In the genomic region with DNA sequence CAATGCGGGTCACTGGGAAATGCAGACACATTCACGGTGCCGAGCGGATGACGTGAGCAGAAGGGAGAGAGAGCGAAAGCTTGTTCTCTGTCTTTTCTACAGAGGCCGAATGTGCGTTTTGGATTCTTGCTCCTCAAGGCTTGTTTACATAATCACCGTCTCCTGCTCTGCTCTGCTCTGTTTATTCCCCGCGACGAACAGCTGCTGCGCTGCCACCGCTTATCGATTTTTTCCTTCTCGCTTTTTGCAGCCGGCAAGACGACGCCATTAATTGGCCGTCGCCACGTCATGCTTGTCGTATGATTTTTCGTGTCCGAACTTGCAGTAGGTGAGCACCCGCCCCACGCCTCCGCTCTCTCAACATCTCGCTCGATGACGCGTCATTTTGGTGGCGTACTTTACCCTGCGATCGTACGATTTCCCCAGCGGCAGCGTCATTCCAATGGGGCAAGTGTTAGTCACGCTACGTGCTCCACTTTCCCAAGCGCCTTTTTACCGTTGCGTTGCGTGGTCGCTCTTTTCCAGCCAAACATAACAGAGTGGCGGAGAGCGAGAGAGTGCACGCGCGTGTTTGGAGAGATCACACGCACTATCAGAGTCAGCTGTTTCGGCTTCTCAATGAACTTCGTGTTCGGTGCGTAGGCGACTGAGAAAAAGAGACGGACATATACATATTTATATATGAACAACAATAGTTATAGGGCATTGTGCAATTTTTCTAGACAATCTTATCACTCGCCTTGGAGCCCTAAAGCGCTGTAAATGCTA, we compare ENCODE assay signal across 6 fruit fly cellular contexts.
TF ChIP-seq lines count a peak whose summit lies in the region.

No protein-coding gene starts in this region.

- peak; percentile 29 for TF ChIP-seq CTCF in whole organism, embryonic (GFP tag; optimal IDR thresholded peaks at IDR 0.05; lab: Kevin White, UChicago)

TF ChIP-seq in whole organism, 6 proteins besides CTCF, POLR2A, EP300 and RAD21:
- no peak for TF ChIP-seq psq (optimal IDR thresholded peaks at IDR 0.05; lab: Kevin White, UChicago)
- no peak for TF ChIP-seq EcR (GFP tag; optimal IDR thresholded peaks at IDR 0.05; lab: Kevin White, UChicago)
- no peak for TF ChIP-seq pan (optimal IDR thresholded peaks at IDR 0.05; lab: Kevin White, UChicago)
- no peak for TF ChIP-seq usp (GFP tag; optimal IDR thresholded peaks at IDR 0.05; lab: Kevin White, UChicago)
- no peak for TF ChIP-seq CG8478 (optimal IDR thresholded peaks at IDR 0.05; lab: Kevin White, UChicago)
- TF ChIP-seq Dll (optimal IDR thresholded peaks at IDR 0.05; lab: Kevin White, UChicago): peak; percentile 77

TF ChIP-seq in whole organism, adult, 20 proteins besides CTCF, POLR2A, EP300 and RAD21 (continues in another document):
- TF ChIP-seq CG7045 (GFP tag; optimal IDR thresholded peaks at IDR 0.05; lab: Kevin White, UChicago): peak; percentile 88
- peak in 1 of 2 experiments; percentile 6 for TF ChIP-seq cnc (optimal IDR thresholded peaks at IDR 0.05; lab: Kevin White, UChicago)
- TF ChIP-seq bab1 (GFP tag; optimal IDR thresholded peaks at IDR 0.05; lab: Kevin White, UChicago): peak; percentile 91
- TF ChIP-seq Clk (GFP tag; optimal IDR thresholded peaks at IDR 0.05; lab: Kevin White, UChicago): no peak
- peak; percentile 70 for TF ChIP-seq ovo (GFP tag; optimal IDR thresholded peaks at IDR 0.05; lab: Kevin White, UChicago)
- TF ChIP-seq CG14711 (tag; optimal IDR thresholded peaks at IDR 0.05; lab: Kevin White, UChicago): peak; percentile 66
- TF ChIP-seq tj (GFP tag; optimal IDR thresholded peaks at IDR 0.05; lab: Kevin White, UChicago): peak; percentile 49
- no peak for TF ChIP-seq kay (GFP tag; lab: Kevin White, UChicago; ENCODE audit: borderline replicate concordance)
- TF ChIP-seq toe (GFP tag; optimal IDR thresholded peaks at IDR 0.05; lab: Kevin White, UChicago): no peak
- TF ChIP-seq CG12768 (GFP tag; optimal IDR thresholded peaks at IDR 0.05; lab: Kevin White, UChicago): peak; percentile 92
- TF ChIP-seq pad (GFP tag; optimal IDR thresholded peaks at IDR 0.05; lab: Kevin White, UChicago): peak; percentile 92
- no peak for TF ChIP-seq CG5204 (GFP tag; optimal IDR thresholded peaks at IDR 0.05; lab: Kevin White, UChicago)
- peak; percentile 45 for TF ChIP-seq CG33017 (tag; optimal IDR thresholded peaks at IDR 0.05; lab: Kevin White, UChicago)
- TF ChIP-seq CG1620 (GFP tag; optimal IDR thresholded peaks at IDR 0.05; lab: Kevin White, UChicago): peak; percentile 56
- TF ChIP-seq CG11617 (GFP tag; optimal IDR thresholded peaks at IDR 0.05; lab: Kevin White, UChicago): peak; percentile 42

TF ChIP-seq in whole organism, embryonic, 481 proteins besides CTCF, POLR2A, EP300 and RAD21 (continues in another document):
- peak; percentile 27 for TF ChIP-seq CG13424 (tag; optimal IDR thresholded peaks at IDR 0.05; lab: Kevin White, UChicago)
- TF ChIP-seq CHES-1-like (GFP tag; optimal IDR thresholded peaks at IDR 0.05; lab: Kevin White, UChicago): peak; percentile 29
- TF ChIP-seq CG4707 (GFP tag; optimal IDR thresholded peaks at IDR 0.05; lab: Kevin White, UChicago): peak; percentile 13
- TF ChIP-seq jumu (GFP tag; optimal IDR thresholded peaks at IDR 0.05; lab: Kevin White, UChicago): peak; percentile 9
- TF ChIP-seq D (optimal IDR thresholded peaks at IDR 0.05; lab: Kevin White, UChicago): peak; percentile 58
- TF ChIP-seq D (GFP tag; optimal IDR thresholded peaks at IDR 0.05; lab: Kevin White, UChicago): no peak
- peak; percentile 13 for TF ChIP-seq gem (tag; optimal IDR thresholded peaks at IDR 0.05; lab: Kevin White, UChicago)
- peak; percentile 50 for TF ChIP-seq CG10543 (GFP tag; optimal IDR thresholded peaks at IDR 0.05; lab: Kevin White, UChicago)
- peak; percentile 19 for TF ChIP-seq Blimp-1 (GFP tag; optimal IDR thresholded peaks at IDR 0.05; lab: Kevin White, UChicago)
- peak; percentile 17 for TF ChIP-seq CG17568 (GFP tag; optimal IDR thresholded peaks at IDR 0.05; lab: Kevin White, UChicago)
- peak; percentile 15 for TF ChIP-seq MESR4 (GFP tag; optimal IDR thresholded peaks at IDR 0.05; lab: Kevin White, UChicago)
- peak; percentile 46 for TF ChIP-seq CG34376 (GFP tag; optimal IDR thresholded peaks at IDR 0.05; lab: Kevin White, UChicago)
- TF ChIP-seq CG1529 (GFP tag; optimal IDR thresholded peaks at IDR 0.05; lab: Kevin White, UChicago): no peak
- TF ChIP-seq CG8290 (GFP tag; optimal IDR thresholded peaks at IDR 0.05; lab: Kevin White, UChicago): no peak
- TF ChIP-seq CG8290 (tag; optimal IDR thresholded peaks at IDR 0.05; lab: Kevin White, UChicago): no peak
- no peak for TF ChIP-seq CG3281 (GFP tag; optimal IDR thresholded peaks at IDR 0.05; lab: Kevin White, UChicago)

TF ChIP-seq in whole organism, prepupa, 60 proteins besides CTCF, POLR2A, EP300 and RAD21 (continues in another document):
- TF ChIP-seq spab (GFP tag; optimal IDR thresholded peaks at IDR 0.05; lab: Kevin White, UChicago) (peak; percentile 25), CG6163 (GFP tag; IDR thresholded peaks at IDR 0.05; lab: Robert Waterston, UW) (0 out of 3 replicates have a peak, but pooled peaks have one; percentile 10), CG9139 (GFP tag; optimal IDR thresholded peaks at IDR 0.05; lab: Kevin White, UChicago) (peak; percentile 8), Eip78C (GFP tag; lab: Kevin White, UChicago) (peak; percentile 69), Eip93F (GFP tag; optimal IDR thresholded peaks at IDR 0.05; lab: Kevin White, UChicago) (no peak), CG6276 (GFP tag; optimal IDR thresholded peaks at IDR 0.05; lab: Kevin White, UChicago) (peak; percentile 54), Eip75B (GFP tag; optimal IDR thresholded peaks at IDR 0.05; lab: Kevin White, UChicago) (peak; percentile 36), CG6792 (GFP tag; optimal IDR thresholded peaks at IDR 0.05; lab: Kevin White, UChicago) (no peak), CG6854 (GFP tag; optimal IDR thresholded peaks at IDR 0.05; lab: Kevin White, UChicago) (peak; percentile 71), Ets96B (tag; optimal IDR thresholded peaks at IDR 0.05; lab: Kevin White, UChicago) (no peak), CG3032 (tag; optimal IDR thresholded peaks at IDR 0.05; lab: Kevin White, UChicago) (no peak), CG16779 (tag; optimal IDR thresholded peaks at IDR 0.05; lab: Kevin White, UChicago) (peak; percentile 18), Hr38 (GFP tag; optimal IDR thresholded peaks at IDR 0.05; lab: Kevin White, UChicago) (no peak), CG34406 (GFP tag; optimal IDR thresholded peaks at IDR 0.05; lab: Kevin White, UChicago) (no peak), vri (GFP tag; optimal IDR thresholded peaks at IDR 0.05; lab: Kevin White, UChicago) (peak; percentile 98), dsx (GFP tag; optimal IDR thresholded peaks at IDR 0.05; lab: Kevin White, UChicago; ENCODE audit: poor library complexity, severe bottlenecking) (no peak)

TF ChIP-seq in whole organism, pupa, 21 proteins besides CTCF, POLR2A, EP300 and RAD21 (continues in another document):
- TF ChIP-seq CG17806 (tag; optimal IDR thresholded peaks at IDR 0.05; lab: Kevin White, UChicago) (no peak), CG8301 (tag; optimal IDR thresholded peaks at IDR 0.05; lab: Kevin White, UChicago) (no peak), CG4496 (GFP tag; IDR thresholded peaks at IDR 0.05; lab: Robert Waterston, UW) (peak; percentile 19; the same call in 1 of the 3 replicates), CG34367 (tag; optimal IDR thresholded peaks at IDR 0.05; lab: Kevin White, UChicago) (no peak), Snoo (tag; optimal IDR thresholded peaks at IDR 0.05; lab: Kevin White, UChicago) (peak; percentile 39), CG32121 (GFP tag; IDR thresholded peaks at IDR 0.05; lab: Robert Waterston, UW) (peak; percentile 53), gl (tag; optimal IDR thresholded peaks at IDR 0.05; lab: Kevin White, UChicago) (peak; percentile 8), fd96Ca (GFP tag; IDR thresholded peaks at IDR 0.05; lab: Robert Waterston, UW) (no peak), CG15710 (tag; optimal IDR thresholded peaks at IDR 0.05; lab: Kevin White, UChicago) (no peak), Ets98B (GFP tag; IDR thresholded peaks at IDR 0.05; lab: Robert Waterston, UW) (peak; percentile 44; the same call in 1 of the 2 replicates), CG8159 (tag; optimal IDR thresholded peaks at IDR 0.05; lab: Kevin White, UChicago) (no peak), CG14655 (GFP tag; optimal IDR thresholded peaks at IDR 0.05; lab: Kevin White, UChicago) (no peak), Pif1B (GFP tag; optimal IDR thresholded peaks at IDR 0.05; lab: Kevin White, UChicago) (no peak), CG13204 (GFP tag; optimal IDR thresholded peaks at IDR 0.05; lab: Kevin White, UChicago) (no peak), EcR (GFP tag; optimal IDR thresholded peaks at IDR 0.05; lab: Kevin White, UChicago) (peak; percentile 24), Pif1A (GFP tag; optimal IDR thresholded peaks at IDR 0.05; lab: Kevin White, UChicago) (peak; percentile 13), CG10348 (GFP tag; IDR thresholded peaks at IDR 0.05; lab: Robert Waterston, UW) (no peak)

TF ChIP-seq in whole organism, wandering third instar larva, 38 proteins besides CTCF, POLR2A, EP300 and RAD21 (continues in another document):
- TF ChIP-seq dsf (GFP tag; optimal IDR thresholded peaks at IDR 0.05; lab: Kevin White, UChicago; ENCODE audit: borderline replicate concordance) (no peak), Sp1 (GFP tag; optimal IDR thresholded peaks at IDR 0.05; lab: Kevin White, UChicago) (no peak), fru (GFP tag; optimal IDR thresholded peaks at IDR 0.05; lab: Kevin White, UChicago) (peak; percentile 31), h (GFP tag; optimal IDR thresholded peaks at IDR 0.05; lab: Kevin White, UChicago) (peak; percentile 11), rgr (GFP tag; optimal IDR thresholded peaks at IDR 0.05; lab: Kevin White, UChicago) (peak; percentile 4), psq (GFP tag; optimal IDR thresholded peaks at IDR 0.05; lab: Kevin White, UChicago) (peak; percentile 39), Dif (GFP tag; optimal IDR thresholded peaks at IDR 0.05; lab: Kevin White, UChicago; ENCODE audit: partially characterized antibody) (peak; percentile 17), CG9705 (GFP tag; optimal IDR thresholded peaks at IDR 0.05; lab: Kevin White, UChicago) (no peak), pan (optimal IDR thresholded peaks at IDR 0.05; lab: Kevin White, UChicago) (no peak), Vsx2 (GFP tag; optimal IDR thresholded peaks at IDR 0.05; lab: Kevin White, UChicago; ENCODE audit: partially characterized antibody) (peak; percentile 87), Rel (GFP tag; optimal IDR thresholded peaks at IDR 0.05; lab: Kevin White, UChicago) (no peak), Rel (tag; optimal IDR thresholded peaks at IDR 0.05; lab: Kevin White, UChicago) (peak; percentile 66), HLH106 (tag; optimal IDR thresholded peaks at IDR 0.05; lab: Kevin White, UChicago) (peak; percentile 41), Jra (GFP tag; optimal IDR thresholded peaks at IDR 0.05; lab: Kevin White, UChicago) (peak; percentile 70), Abd-B (GFP tag; optimal IDR thresholded peaks at IDR 0.05; lab: Kevin White, UChicago) (no peak), Hr83 (GFP tag; optimal IDR thresholded peaks at IDR 0.05; lab: Kevin White, UChicago; ENCODE audit: poor library complexity, severe bottlenecking) (peak; percentile 68), N (GFP tag; optimal IDR thresholded peaks at IDR 0.05; lab: Kevin White, UChicago) (no peak), Dfd (GFP tag; optimal IDR thresholded peaks at IDR 0.05; lab: Kevin White, UChicago) (no peak), foxo (GFP tag; optimal IDR thresholded peaks at IDR 0.05; lab: Kevin White, UChicago) (peak in 1 of 2 experiments; percentile 36)
